Fruit fly (Drosophila melanogaster): ENCODE measurements around the gene CG6999.
A peak's percentile ranks its signal among the peaks of the same experiment; 100 is the strongest.

dm6 chrX:9134241-9134849 lies 46.2 kb downstream of the CG6999 start:
- TF ChIP-seq CG5204 (GFP tag; optimal IDR thresholded peaks at IDR 0.05) (no peak), kay (GFP tag; ENCODE audit: borderline replicate concordance) (no peak), Crg-1 (GFP tag; optimal IDR thresholded peaks at IDR 0.05) (no peak), bab1 (GFP tag; optimal IDR thresholded peaks at IDR 0.05) (no peak), CG7045 (GFP tag; optimal IDR thresholded peaks at IDR 0.05) (no peak), cnc (optimal IDR thresholded peaks at IDR 0.05) (no peak), CG12768 (GFP tag; optimal IDR thresholded peaks at IDR 0.05) (no peak), Clk (GFP tag; optimal IDR thresholded peaks at IDR 0.05) (no peak), toe (GFP tag; optimal IDR thresholded peaks at IDR 0.05) (no peak), CG33017 (tag; optimal IDR thresholded peaks at IDR 0.05) (no peak), cic (GFP tag; optimal IDR thresholded peaks at IDR 0.05) (no peak), CG11617 (GFP tag; optimal IDR thresholded peaks at IDR 0.05) (no peak), tj (GFP tag; optimal IDR thresholded peaks at IDR 0.05) (peak; percentile 79)
